Fruit fly (Drosophila melanogaster): Measurements from ENCODE around the gene CanA1.
A peak's percentile ranks its signal among the peaks of the same experiment; 100 is the strongest.

- TF ChIP-seq CG13123 (GFP tag; optimal IDR thresholded peaks at IDR 0.05): peak; percentile 37
- peak; percentile 71 for TF ChIP-seq Nf-YA (GFP tag; IDR thresholded peaks at IDR 0.05)
- peak; percentile 61 for TF ChIP-seq CG6654 (GFP tag; optimal IDR thresholded peaks at IDR 0.05)
- TF ChIP-seq shn (GFP tag; optimal IDR thresholded peaks at IDR 0.05): no peak
- peak; percentile 75 for TF ChIP-seq CG30403 (GFP tag; optimal IDR thresholded peaks at IDR 0.05)
- TF ChIP-seq CG12659 (GFP tag; optimal IDR thresholded peaks at IDR 0.05): peak; percentile 72
- TF ChIP-seq yki (optimal IDR thresholded peaks at IDR 0.05): peak; percentile 30
- TF ChIP-seq CG42726 (GFP tag; IDR thresholded peaks at IDR 0.05; ENCODE audit: partially characterized antibody): no peak
- TF ChIP-seq Nf-YB (GFP tag; optimal IDR thresholded peaks at IDR 0.05): peak; percentile 62
- TF ChIP-seq CG14014 (GFP tag; IDR thresholded peaks at IDR 0.05): peak; percentile 70
- no peak for TF ChIP-seq pum (GFP tag; optimal IDR thresholded peaks at IDR 0.05)
- peak; percentile 42 for TF ChIP-seq CG3995 (GFP tag; optimal IDR thresholded peaks at IDR 0.05)
- TF ChIP-seq CG33213 (GFP tag; optimal IDR thresholded peaks at IDR 0.05): no peak
Measured at dm6 chr3R:31059036-31059806, 20.0 kb downstream of the CanA1 start.

Data from whole organism, embryonic.